Fruit fly (Drosophila melanogaster) whole organism, embryonic: ENCODE results near the gene smg.

Source experiments
- Ada2b ChIP-seq: fragments of 200-800 bp; sonication (Bioruptor generic); IDR thresholded peaks from 2 replicates; pipeline ENCODE4 v1.3.6; 2022; ENCODE audit warnings: missing biosample characterization, missing genetic modification characterization
- Atf-2 ChIP-seq: fragments of 200-800 bp; sonication (Bioruptor generic); optimal IDR thresholded peaks from 2 replicates; lab custom pipeline; 2016; ENCODE audit warnings: missing biosample characterization, missing genetic modification characterization
- B-H2 ChIP-seq: fragments of 200-800 bp; sonication (Bioruptor generic); optimal IDR thresholded peaks from 2 replicates; lab custom pipeline; 2018; ENCODE audit warnings: missing biosample characterization, mild to moderate bottlenecking, missing genetic modification characterization
- C15 ChIP-seq: fragments of 200-800 bp; sonication (Bioruptor generic); IDR thresholded peaks from 3 replicates; pipeline ENCODE4 v1.3.6; 2022; ENCODE audit warnings: missing biosample characterization, missing genetic modification characterization
- CG10543 ChIP-seq: fragments of 200-800 bp; sonication (Bioruptor generic); optimal IDR thresholded peaks from 3 replicates; lab custom pipeline; 2017; ENCODE audit warnings: missing biosample characterization, mild to moderate bottlenecking, missing genetic modification characterization, moderate library complexity
- CG10979 ChIP-seq: fragments of 200-800 bp; sonication (Bioruptor generic); optimal IDR thresholded peaks from 2 replicates; lab custom pipeline; 2018; ENCODE audit warnings: missing biosample characterization, mild to moderate bottlenecking, missing genetic modification characterization, moderate library complexity
- CG1233 ChIP-seq: fragments of 200-800 bp; sonication (Bioruptor generic); optimal IDR thresholded peaks from 4 replicates; lab custom pipeline; 2018; ENCODE audit warnings: missing biosample characterization, mild to moderate bottlenecking, missing genetic modification characterization
- CG13624 ChIP-seq: fragments of 200-800 bp; sonication (Bioruptor generic); optimal IDR thresholded peaks from 2 replicates; lab custom pipeline; 2016; ENCODE audit warnings: missing biosample characterization, missing genetic modification characterization
- CG13775 ChIP-seq: fragments of 200-800 bp; sonication (Bioruptor generic); optimal IDR thresholded peaks from 3 replicates; lab custom pipeline; 2017; ENCODE audit warnings: missing biosample characterization, mild to moderate bottlenecking, missing genetic modification characterization
- CG18011 ChIP-seq: fragments of 200-800 bp; sonication (Bioruptor generic); optimal IDR thresholded peaks from 2 replicates; lab custom pipeline; 2017; ENCODE audit warnings: missing biosample characterization, missing genetic modification characterization, mild to moderate bottlenecking, moderate library complexity, missing genotype
- CG18476 ChIP-seq: fragments of 200-800 bp; sonication (Bioruptor generic); optimal IDR thresholded peaks from 2 replicates; lab custom pipeline; 2016; ENCODE audit warnings: missing biosample characterization, mild to moderate bottlenecking, missing genetic modification characterization
- CG18599 ChIP-seq: fragments of 200-800 bp; sonication (Bioruptor generic); optimal IDR thresholded peaks from 3 replicates; lab custom pipeline; 2017; ENCODE audit warnings: missing biosample characterization, missing genetic modification characterization, mild to moderate bottlenecking, moderate library complexity, missing genetic modification reagents
- CG3838 ChIP-seq: fragments of 200-800 bp; sonication (Bioruptor generic); optimal IDR thresholded peaks from 3 replicates; lab custom pipeline; 2016; ENCODE audit warnings: missing biosample characterization, missing genetic modification characterization
- CG6254 ChIP-seq: fragments of 200-800 bp; sonication (Bioruptor generic); optimal IDR thresholded peaks from 3 replicates; lab custom pipeline; 2017; ENCODE audit warnings: mild to moderate bottlenecking, missing biosample characterization, missing genetic modification reagents, missing genetic modification characterization
- CG6765 ChIP-seq: fragments of 200-800 bp; sonication (Bioruptor generic); optimal IDR thresholded peaks from 3 replicates; lab custom pipeline; 2017; ENCODE audit warnings: missing biosample characterization, mild to moderate bottlenecking, missing genetic modification characterization
- CG7372 ChIP-seq: fragments of 200-800 bp; sonication (Bioruptor generic); IDR thresholded peaks from 2 replicates; pipeline ENCODE4 v1.3.6; 2022; ENCODE audit warnings: missing biosample characterization, missing genetic modification characterization
- CG7745 ChIP-seq: fragments of 200-800 bp; sonication (Bioruptor generic); optimal IDR thresholded peaks from 2 replicates; lab custom pipeline; 2018; ENCODE audit warnings: missing biosample characterization, mild to moderate bottlenecking, missing genetic modification characterization, moderate library complexity
- CG7928 ChIP-seq: fragments of 200-800 bp; sonication (Bioruptor generic); optimal IDR thresholded peaks from 2 replicates; lab custom pipeline; 2017; ENCODE audit warnings: missing biosample characterization, mild to moderate bottlenecking, missing genetic modification characterization
- CG7987 ChIP-seq: fragments of 200-800 bp; sonication (Bioruptor generic); optimal IDR thresholded peaks from 2 replicates; lab custom pipeline; 2018; ENCODE audit warnings: missing biosample characterization, mild to moderate bottlenecking, missing genetic modification characterization, moderate library complexity
- Eip74EF ChIP-seq, 2 experiments: fragments of 200-800 bp in 1 of 2; fragments of >200 bp in 1 of 2; sonication (Bioruptor generic) in 1 of 2; optimal IDR thresholded peaks; 2 replicates each; lab custom pipeline; 2017 to 2019; ENCODE audit warnings: missing biosample characterization in 2 of 2, missing genetic modification characterization in 2 of 2, mild to moderate bottlenecking in 1 of 2, moderate library complexity in 1 of 2
- Ets97D ChIP-seq: fragments of 200-800 bp; sonication (Bioruptor generic); optimal IDR thresholded peaks from 3 replicates; lab custom pipeline; 2016; ENCODE audit warnings: missing biosample characterization, missing genetic modification characterization
- HLH3B ChIP-seq: fragments of 200-800 bp; sonication (Bioruptor generic); IDR thresholded peaks from 2 replicates; pipeline ENCODE4 v1.3.6; 2022; ENCODE audit warnings: missing biosample characterization, missing genetic modification characterization
- HLHmδ ChIP-seq: fragments of 200-800 bp; sonication (Bioruptor generic); optimal IDR thresholded peaks from 2 replicates; lab custom pipeline; 2018; ENCODE audit warnings: missing biosample characterization, mild to moderate bottlenecking, missing genetic modification characterization, moderate library complexity
- Mrtf ChIP-seq: fragments of 200-800 bp; sonication (Bioruptor generic); IDR thresholded peaks from 3 replicates; pipeline ENCODE4 v1.3.6; 2022; ENCODE audit warnings: missing biosample characterization, missing genetic modification characterization
- Scr ChIP-seq: fragments of 200-800 bp; sonication (Bioruptor generic); IDR thresholded peaks from 2 replicates; pipeline ENCODE4 v1.3.6; 2022; ENCODE audit warnings: missing biosample characterization, missing genetic modification characterization; ENCODE audit not compliant: partially characterized antibody
- ato ChIP-seq: fragments of 200-800 bp; sonication (Bioruptor generic); IDR thresholded peaks from 2 replicates; pipeline ENCODE4 v1.3.6; 2022; ENCODE audit warnings: missing biosample characterization, missing genetic modification characterization; ENCODE audit not compliant: partially characterized antibody
- btn ChIP-seq: fragments of 200-800 bp; sonication (Bioruptor generic); optimal IDR thresholded peaks from 2 replicates; lab custom pipeline; 2016; ENCODE audit warnings: missing biosample characterization, missing genetic modification characterization
- crp ChIP-seq, 2 experiments: fragments of 200-800 bp; sonication (Bioruptor generic); optimal IDR thresholded peaks; 2 replicates in 1 of 2; 3 replicates in 1 of 2; lab custom pipeline; 2017; ENCODE audit warnings: missing biosample characterization in 2 of 2, missing genetic modification characterization in 2 of 2, mild to moderate bottlenecking in 1 of 2, moderate library complexity in 1 of 2
- danr ChIP-seq: fragments of 200-800 bp; sonication (Bioruptor generic); IDR thresholded peaks from 2 replicates; pipeline ENCODE4 v1.3.6; 2022; ENCODE audit warnings: missing biosample characterization, missing genetic modification characterization
- dm ChIP-seq: fragments of 200-800 bp; sonication (Bioruptor generic); optimal IDR thresholded peaks from 3 replicates; lab custom pipeline; 2016; ENCODE audit warnings: missing biosample characterization, missing genetic modification characterization
- dmrt11E ChIP-seq: fragments of 200-800 bp; sonication (Bioruptor generic); optimal IDR thresholded peaks from 3 replicates; lab custom pipeline; 2018; ENCODE audit warnings: missing biosample characterization, mild to moderate bottlenecking, missing genetic modification characterization, moderate library complexity
- esg ChIP-seq: fragments of 200-800 bp; sonication (Bioruptor generic); conservative IDR thresholded peaks from 2 replicates; pipeline ENCODE4 v1.3.6; 2022; ENCODE audit warnings: missing biosample characterization, missing genetic modification characterization
- ewg ChIP-seq: fragments of 200-800 bp; sonication (Bioruptor generic); optimal IDR thresholded peaks from 3 replicates; lab custom pipeline; 2017; ENCODE audit warnings: mild to moderate bottlenecking, missing biosample characterization, missing genetic modification reagents, missing genetic modification characterization
- exex ChIP-seq: fragments of 200-800 bp; sonication (Bioruptor generic); optimal IDR thresholded peaks from 4 replicates; lab custom pipeline; 2018; ENCODE audit warnings: missing biosample characterization, mild to moderate bottlenecking, missing genetic modification characterization, moderate library complexity
- gt ChIP-seq: fragments of 200-800 bp; sonication (Bioruptor generic); IDR thresholded peaks from 2 replicates; pipeline ENCODE4 v1.3.6; 2022; ENCODE audit warnings: missing biosample characterization, missing genetic modification characterization
- lbe ChIP-seq: fragments of 200-800 bp; sonication (Bioruptor generic); optimal IDR thresholded peaks from 2 replicates; lab custom pipeline; 2016; ENCODE audit warnings: missing biosample characterization, mild to moderate bottlenecking, missing genetic modification characterization
- pan ChIP-seq, 4 experiments: fragments of >200 bp in 3 of 4; fragments of 200-800 bp in 1 of 4; sonication (Bioruptor generic) in 1 of 4; optimal IDR thresholded peaks in 3 of 4; IDR thresholded peaks in 1 of 4; 2 replicates each; pipeline versions ENCODE4 v1.3.6 to Lab custom; 2017 to 2022; ENCODE audit warnings: missing biosample characterization in 2 of 4, missing genetic modification characterization in 2 of 4, mixed read lengths in 1 of 4
- pb ChIP-seq: fragments of 200-800 bp; sonication (Bioruptor generic); optimal IDR thresholded peaks from 3 replicates; lab custom pipeline; 2016; ENCODE audit warnings: missing biosample characterization, missing genetic modification characterization
- pho ChIP-seq: fragments of 200-800 bp; sonication (Bioruptor generic); optimal IDR thresholded peaks from 2 replicates; lab custom pipeline; 2016; ENCODE audit warnings: missing biosample characterization, missing genetic modification characterization
- pzg ChIP-seq: fragments of 200-800 bp; sonication (Bioruptor generic); optimal IDR thresholded peaks from 3 replicates; lab custom pipeline; 2018; ENCODE audit warnings: missing biosample characterization, mild to moderate bottlenecking, missing genetic modification characterization, moderate library complexity
- schlank ChIP-seq: fragments of 200-800 bp; sonication (Bioruptor generic); optimal IDR thresholded peaks from 2 replicates; lab custom pipeline; 2018; ENCODE audit warnings: missing biosample characterization, mild to moderate bottlenecking, missing genetic modification characterization
- sim ChIP-seq: fragments of 200-800 bp; sonication (Bioruptor generic); IDR thresholded peaks from 2 replicates; pipeline ENCODE4 v1.3.6; 2022; ENCODE audit warnings: missing biosample characterization, missing genetic modification characterization
- stwl ChIP-seq: fragments of 200-800 bp; sonication (Bioruptor generic); optimal IDR thresholded peaks from 3 replicates; lab custom pipeline; 2018; ENCODE audit warnings: missing biosample characterization, mild to moderate bottlenecking, missing genetic modification characterization, moderate library complexity
- sug ChIP-seq: fragments of 200-800 bp; optimal IDR thresholded peaks from 2 replicates; lab custom pipeline; 2019; ENCODE audit warnings: missing biosample characterization, mild to moderate bottlenecking, missing genetic modification characterization, moderate library complexity
- tna ChIP-seq: fragments of 200-800 bp; sonication (Bioruptor generic); IDR thresholded peaks from 2 replicates; pipeline ENCODE4 v1.3.6; 2022; ENCODE audit warnings: missing biosample characterization, missing genetic modification characterization; ENCODE audit not compliant: partially characterized antibody
- vfl ChIP-seq: fragments of 200-800 bp; sonication (Bioruptor generic); optimal IDR thresholded peaks from 2 replicates; lab custom pipeline; 2016; ENCODE audit warnings: missing biosample characterization, missing genetic modification characterization
- z ChIP-seq: fragments of 200-800 bp; sonication (Bioruptor generic); IDR thresholded peaks from 3 replicates; pipeline ENCODE4 v1.3.6; 2022; ENCODE audit warnings: missing biosample characterization, missing genetic modification characterization
- zen ChIP-seq: fragments of 200-800 bp; sonication (Bioruptor generic); optimal IDR thresholded peaks from 3 replicates; lab custom pipeline; 2018; ENCODE audit warnings: missing biosample characterization, mild to moderate bottlenecking, missing genetic modification characterization, moderate library complexity

Gene smg

dm6 chr3L:8996173-8996767, 1.5 kb downstream of the smg start (continued):
- TF ChIP-seq CG13775 (GFP tag; lab: Kevin White, UChicago) = peak; percentile 3
- no peak for TF ChIP-seq btn
- no peak for TF ChIP-seq CG7745 (tag; lab: Kevin White, UChicago)
- no peak for TF ChIP-seq vfl (GFP tag; lab: Kevin White, UChicago)
- no peak for TF ChIP-seq CG7928 (GFP tag; lab: Kevin White, UChicago)
- no peak for TF ChIP-seq exex (tag; lab: Kevin White, UChicago)
- no peak for TF ChIP-seq CG7987
- TF ChIP-seq HLHmδ (GFP tag; lab: Kevin White, UChicago) = no peak
- TF ChIP-seq crp (GFP tag; optimal IDR thresholded peaks at IDR 0.05; lab: Kevin White, UChicago) = no peak
- TF ChIP-seq zen (tag; lab: Kevin White, UChicago) = peak; percentile 8
- TF ChIP-seq sim (GFP tag; lab: Robert Waterston, UW) = 0 out of 2 replicates have a peak, but pooled peaks have one; percentile 30
- TF ChIP-seq tna = no peak
- TF ChIP-seq pan (optimal IDR thresholded peaks at IDR 0.05; lab: Kevin White, UChicago) = no peak
- TF ChIP-seq pan (GFP tag; optimal IDR thresholded peaks at IDR 0.05 in 1 of 2, IDR thresholded peaks at IDR 0.05 in 1 of 2) = peak in 1 of 2 experiments; percentile 78
- no peak for TF ChIP-seq sug (tag; lab: Kevin White, UChicago)
- peak; percentile 61 for TF ChIP-seq dmrt11E (tag; lab: Kevin White, UChicago)
- peak; percentile 58 for TF ChIP-seq ewg (GFP tag; lab: Kevin White, UChicago)
- TF ChIP-seq C15 (GFP tag; lab: Robert Waterston, UW) = no peak
- TF ChIP-seq gt (GFP tag; lab: Robert Waterston, UW) = no peak
- no peak for TF ChIP-seq Eip74EF (GFP tag; optimal IDR thresholded peaks at IDR 0.05; lab: Kevin White, UChicago)
- peak; percentile 31 for TF ChIP-seq Ets97D (GFP tag; lab: Kevin White, UChicago)
- no peak for TF ChIP-seq Scr (GFP tag; lab: Robert Waterston, UW)
- TF ChIP-seq CG10543 (GFP tag; lab: Kevin White, UChicago) = no peak
- no peak for TF ChIP-seq CG18011 (GFP tag; lab: Kevin White, UChicago)
- peak; percentile 52 for TF ChIP-seq pho (GFP tag; lab: Kevin White, UChicago)
- peak; percentile 67 for TF ChIP-seq Ada2b (GFP tag; lab: Robert Waterston, UW)
- TF ChIP-seq B-H2 = no peak
- no peak for TF ChIP-seq CG6765 (GFP tag; lab: Kevin White, UChicago)
- peak; percentile 61 for TF ChIP-seq CG6254 (GFP tag; lab: Kevin White, UChicago)
- TF ChIP-seq CG18599 (GFP tag; lab: Kevin White, UChicago) = peak; percentile 28
- peak; percentile 10 for TF ChIP-seq dm (GFP tag; lab: Kevin White, UChicago)
- peak; percentile 69 for TF ChIP-seq CG10979 (tag; lab: Kevin White, UChicago)
- TF ChIP-seq danr = 0 out of 2 replicates have a peak, but pooled peaks have one; percentile 9
- TF ChIP-seq CG7372 (GFP tag; lab: Robert Waterston, UW) = 0 out of 2 replicates have a peak, but pooled peaks have one; percentile 11
- TF ChIP-seq pb = no peak
- no peak for TF ChIP-seq CG3838 (GFP tag; lab: Kevin White, UChicago)
- TF ChIP-seq z (GFP tag; lab: Robert Waterston, UW) = no peak
- no peak for TF ChIP-seq schlank (tag; lab: Kevin White, UChicago)
- TF ChIP-seq CG13624 (GFP tag; lab: Kevin White, UChicago) = peak; percentile 19
- TF ChIP-seq esg (GFP tag; lab: Robert Waterston, UW) = peak; percentile 50
- peak; percentile 30 for TF ChIP-seq CG18476 (GFP tag; lab: Kevin White, UChicago)
- peak; percentile 39 for TF ChIP-seq CG1233 (GFP tag; lab: Kevin White, UChicago)
- peak; percentile 80 for TF ChIP-seq lbe (GFP tag; lab: Kevin White, UChicago)
- no peak for TF ChIP-seq stwl (tag; lab: Kevin White, UChicago)
- TF ChIP-seq HLH3B = peak; percentile 72
- no peak for TF ChIP-seq Atf-2
- TF ChIP-seq Mrtf (GFP tag; lab: Robert Waterston, UW) = peak; percentile 52; the same call in 1 of the 3 replicates
- no peak for TF ChIP-seq ato (GFP tag; lab: Robert Waterston, UW)
- TF ChIP-seq pzg (GFP tag; lab: Kevin White, UChicago) = no peak
